Fruit fly (Drosophila melanogaster) whole organism, embryonic: ENCODE results near the gene CG32413.
A peak's percentile ranks its signal among the peaks of the same experiment; 100 is the strongest.

ENCODE experiments used
- Aef1 ChIP-seq: fragments of 200-800 bp; sonication (Bioruptor generic); IDR thresholded peaks from 3 replicates; pipeline ENCODE4 v1.3.6; 2022; ENCODE audit warnings: missing biosample characterization, missing genetic modification characterization
- Atf3 ChIP-seq: fragments of 200-800 bp; sonication (Bioruptor generic); optimal IDR thresholded peaks from 3 replicates; lab custom pipeline; 2016; ENCODE audit warnings: missing biosample characterization, missing genetic modification characterization
- CG10959 ChIP-seq: fragments of 200-800 bp; sonication (Bioruptor generic); IDR thresholded peaks from 2 replicates; pipeline ENCODE4 v1.3.6; 2022; ENCODE audit warnings: missing biosample characterization, missing genetic modification characterization
- CG11085 ChIP-seq: fragments of 200-800 bp; sonication (Bioruptor generic); IDR thresholded peaks from 2 replicates; pipeline ENCODE4 v1.3.6; 2022; ENCODE audit warnings: missing biosample characterization, missing genetic modification characterization
- CG11696 ChIP-seq: fragments of 200-800 bp; sonication (Bioruptor generic); IDR thresholded peaks from 2 replicates; pipeline ENCODE4 v1.3.6; 2022; ENCODE audit warnings: missing biosample characterization, missing genetic modification characterization
- CG12942 ChIP-seq: fragments of 200-800 bp; sonication (Bioruptor generic); optimal IDR thresholded peaks from 3 replicates; lab custom pipeline; 2016; ENCODE audit warnings: missing biosample characterization, missing genetic modification characterization
- CG13287 ChIP-seq: fragments of 200-800 bp; sonication (Bioruptor generic); IDR thresholded peaks from 2 replicates; pipeline ENCODE4 v1.3.6; 2022; ENCODE audit warnings: missing biosample characterization, missing genetic modification characterization; ENCODE audit not compliant: partially characterized antibody
- CG14014 ChIP-seq: fragments of 200-800 bp; sonication (Bioruptor generic); IDR thresholded peaks from 2 replicates; pipeline ENCODE4 v1.3.6; 2022; ENCODE audit warnings: missing biosample characterization, missing genetic modification characterization
- CG14710 ChIP-seq: fragments of 200-800 bp; sonication (Bioruptor generic); optimal IDR thresholded peaks from 3 replicates; lab custom pipeline; 2019; ENCODE audit warnings: missing biosample characterization, mild to moderate bottlenecking, missing genetic modification characterization, moderate library complexity
- CG14965 ChIP-seq: fragments of 200-800 bp; sonication (Bioruptor generic); optimal IDR thresholded peaks from 2 replicates; lab custom pipeline; 2016; ENCODE audit warnings: missing biosample characterization, missing genetic modification characterization, borderline replicate concordance
- CG15011 ChIP-seq: fragments of 200-800 bp; sonication (Bioruptor generic); optimal IDR thresholded peaks from 3 replicates; lab custom pipeline; 2018; ENCODE audit warnings: missing biosample characterization, mild to moderate bottlenecking, missing genetic modification characterization
- CG16815 ChIP-seq: fragments of 200-800 bp; sonication (Bioruptor generic); optimal IDR thresholded peaks from 3 replicates; lab custom pipeline; 2017; ENCODE audit warnings: missing biosample characterization, mild to moderate bottlenecking, missing genetic modification characterization
- CG17186 ChIP-seq: fragments of 200-800 bp; sonication (Bioruptor generic); optimal IDR thresholded peaks from 3 replicates; lab custom pipeline; 2017; ENCODE audit warnings: missing biosample characterization, missing genetic modification reagents, missing genetic modification characterization
- CG2202 ChIP-seq: fragments of 200-800 bp; sonication (Bioruptor generic); optimal IDR thresholded peaks from 2 replicates; lab custom pipeline; 2018; ENCODE audit warnings: missing biosample characterization, mild to moderate bottlenecking, missing genetic modification characterization
- CG3163 ChIP-seq: fragments of 200-800 bp; sonication (Bioruptor generic); optimal IDR thresholded peaks from 3 replicates; lab custom pipeline; 2016; ENCODE audit warnings: missing biosample characterization, missing genetic modification characterization
- CG32532 ChIP-seq: fragments of 200-800 bp; sonication (Bioruptor generic); IDR thresholded peaks from 2 replicates; pipeline ENCODE4 v1.3.6; 2022; ENCODE audit warnings: missing biosample characterization, missing genetic modification characterization
- CG7745 ChIP-seq: fragments of 200-800 bp; sonication (Bioruptor generic); optimal IDR thresholded peaks from 2 replicates; lab custom pipeline; 2018; ENCODE audit warnings: missing biosample characterization, mild to moderate bottlenecking, missing genetic modification characterization, moderate library complexity
- CG7839 ChIP-seq: fragments of 200-800 bp; sonication (Bioruptor generic); optimal IDR thresholded peaks from 3 replicates; lab custom pipeline; 2018; ENCODE audit warnings: missing biosample characterization, mild to moderate bottlenecking, missing genetic modification characterization, moderate library complexity
- CG8359 ChIP-seq: fragments of 200-800 bp; sonication (Bioruptor generic); optimal IDR thresholded peaks from 2 replicates; lab custom pipeline; 2017; ENCODE audit warnings: missing biosample characterization, mild to moderate bottlenecking, missing genetic modification characterization, borderline replicate concordance
- CG9437 ChIP-seq: fragments of 200-800 bp; sonication (Bioruptor generic); optimal IDR thresholded peaks from 2 replicates; lab custom pipeline; 2018; ENCODE audit warnings: missing biosample characterization, mild to moderate bottlenecking, missing genetic modification characterization
- CG9609 ChIP-seq: fragments of 200-800 bp; sonication (Bioruptor generic); optimal IDR thresholded peaks from 3 replicates; lab custom pipeline; 2016; ENCODE audit warnings: missing biosample characterization, missing genetic modification characterization
- D19A ChIP-seq: fragments of 200-800 bp; optimal IDR thresholded peaks from 3 replicates; lab custom pipeline; 2019; ENCODE audit warnings: missing biosample characterization, mild to moderate bottlenecking, missing genetic modification characterization, moderate library complexity
- Dip2 ChIP-seq: fragments of 200-800 bp; sonication (Bioruptor generic); IDR thresholded peaks from 2 replicates; pipeline ENCODE4 v1.3.6; 2022; ENCODE audit warnings: missing biosample characterization, missing genetic modification characterization
- Doc2 ChIP-seq: fragments of 200-800 bp; sonication (Bioruptor generic); IDR thresholded peaks from 2 replicates; pipeline ENCODE4 v1.3.6; 2022; ENCODE audit warnings: missing biosample characterization, missing genetic modification characterization
- Drgx ChIP-seq: fragments of 200-800 bp; sonication (Bioruptor generic); IDR thresholded peaks from 2 replicates; pipeline ENCODE4 v1.3.6; 2022; ENCODE audit warnings: missing biosample characterization, missing genetic modification characterization
- HmgZ ChIP-seq: fragments of 200-800 bp; sonication (Bioruptor generic); optimal IDR thresholded peaks from 2 replicates; lab custom pipeline; 2018; ENCODE audit warnings: missing biosample characterization, mild to moderate bottlenecking, missing genetic modification characterization
- Lhr ChIP-seq: fragments of 200-800 bp; sonication (Bioruptor generic); optimal IDR thresholded peaks from 3 replicates; lab custom pipeline; 2017; ENCODE audit warnings: mild to moderate bottlenecking, missing biosample characterization, missing genetic modification reagents, missing genetic modification characterization
- NC2α ChIP-seq: fragments of 200-800 bp; sonication (Bioruptor generic); optimal IDR thresholded peaks from 2 replicates; lab custom pipeline; 2016; ENCODE audit warnings: missing biosample characterization, missing genetic modification characterization
- Neu2 ChIP-seq: fragments of 200-800 bp; sonication (Bioruptor generic); optimal IDR thresholded peaks from 3 replicates; lab custom pipeline; 2016; ENCODE audit warnings: missing biosample characterization, missing genetic modification characterization, borderline replicate concordance
- Ravus ChIP-seq: fragments of 200-800 bp; sonication (Bioruptor generic); IDR thresholded peaks from 2 replicates; pipeline ENCODE4 v1.3.6; 2022; ENCODE audit warnings: missing biosample characterization, missing genetic modification characterization
- Six4 ChIP-seq: fragments of 200-800 bp; sonication (Bioruptor generic); optimal IDR thresholded peaks from 2 replicates; lab custom pipeline; 2016; ENCODE audit warnings: missing biosample characterization, missing genetic modification characterization
- YL-1 ChIP-seq: fragments of 200-800 bp; sonication (Bioruptor generic); optimal IDR thresholded peaks from 3 replicates; lab custom pipeline; 2017; ENCODE audit warnings: missing biosample characterization, mild to moderate bottlenecking, missing genetic modification characterization
- br ChIP-seq: fragments of >200 bp; optimal IDR thresholded peaks from 2 replicates; lab custom pipeline; 2017
- danr ChIP-seq: fragments of 200-800 bp; sonication (Bioruptor generic); IDR thresholded peaks from 2 replicates; pipeline ENCODE4 v1.3.6; 2022; ENCODE audit warnings: missing biosample characterization, missing genetic modification characterization
- eve ChIP-seq, 2 experiments: fragments of >200 bp; optimal IDR thresholded peaks; 2 replicates each; lab custom pipeline; 2017; ENCODE audit warnings: missing biosample characterization in 2 of 2, missing genetic modification characterization in 2 of 2
- exex ChIP-seq: fragments of 200-800 bp; sonication (Bioruptor generic); optimal IDR thresholded peaks from 4 replicates; lab custom pipeline; 2018; ENCODE audit warnings: missing biosample characterization, mild to moderate bottlenecking, missing genetic modification characterization, moderate library complexity
- gce ChIP-seq: fragments of 200-800 bp; sonication (Bioruptor generic); IDR thresholded peaks from 3 replicates; pipeline ENCODE4 v1.3.6; 2022; ENCODE audit warnings: missing biosample characterization, missing genetic modification characterization
- h ChIP-seq: fragments of >200 bp; optimal IDR thresholded peaks from 2 replicates; lab custom pipeline; 2017
- jigr1 ChIP-seq: fragments of 200-800 bp; sonication (Bioruptor generic); IDR thresholded peaks from 3 replicates; pipeline ENCODE4 v1.3.6; 2022; ENCODE audit warnings: missing biosample characterization, missing genetic modification characterization
- luna ChIP-seq: fragments of 200-800 bp; sonication (Bioruptor generic); optimal IDR thresholded peaks from 2 replicates; lab custom pipeline; 2016; ENCODE audit warnings: missing biosample characterization, missing genetic modification characterization
- nerfin-2 ChIP-seq: fragments of 200-800 bp; sonication (Bioruptor generic); IDR thresholded peaks from 2 replicates; pipeline ENCODE4 v1.3.6; 2022; ENCODE audit warnings: missing biosample characterization, missing genetic modification characterization; ENCODE audit not compliant: partially characterized antibody
- onecut ChIP-seq: fragments of 200-800 bp; sonication (Bioruptor generic); IDR thresholded peaks from 2 replicates; pipeline ENCODE4 v1.3.6; 2022; ENCODE audit warnings: missing biosample characterization, missing genetic modification characterization
- sc ChIP-seq, 3 experiments: fragments of >200 bp in 2 of 3; fragments of 200-800 bp in 1 of 3; sonication (Bioruptor generic) in 1 of 3; optimal IDR thresholded peaks; 2 replicates in 2 of 3; 3 replicates in 1 of 3; lab custom pipeline; 2017; ENCODE audit warnings: mild to moderate bottlenecking in 1 of 3, missing biosample characterization in 1 of 3, missing genetic modification characterization in 1 of 3, missing genetic modification reagents in 1 of 3
- sens ChIP-seq: fragments of 200-800 bp; sonication (Bioruptor generic); peaks from one replicate; lab custom pipeline; 2016; ENCODE audit warnings: missing biosample characterization, missing genetic modification characterization
- sna ChIP-seq: fragments of 200-800 bp; sonication (Bioruptor generic); IDR thresholded peaks from 2 replicates; pipeline ENCODE4 v1.3.6; 2022; ENCODE audit warnings: missing biosample characterization, missing genetic modification characterization; ENCODE audit not compliant: partially characterized antibody
- stwl ChIP-seq: fragments of 200-800 bp; sonication (Bioruptor generic); optimal IDR thresholded peaks from 3 replicates; lab custom pipeline; 2018; ENCODE audit warnings: missing biosample characterization, mild to moderate bottlenecking, missing genetic modification characterization, moderate library complexity
- usp ChIP-seq: fragments of >200 bp; optimal IDR thresholded peaks from 2 replicates; lab custom pipeline; 2017; ENCODE audit warnings: missing biosample characterization, missing genetic modification characterization
- vvl ChIP-seq: fragments of 200-800 bp; sonication (Bioruptor generic); IDR thresholded peaks from 2 replicates; pipeline ENCODE4 v1.3.6; 2022; ENCODE audit warnings: missing biosample characterization, missing genetic modification characterization
- wdn ChIP-seq: fragments of 200-800 bp; sonication (Bioruptor generic); IDR thresholded peaks from 2 replicates; pipeline ENCODE4 v1.3.6; 2022; ENCODE audit warnings: missing biosample characterization, missing genetic modification characterization

Gene CG32413

dm6 chr3L:5926015-5926988 lies 22.4 kb upstream of the CG32413 start (continued):
- no peak for TF ChIP-seq Dip2
- no peak for TF ChIP-seq CG17186 (GFP tag; lab: Kevin White, UChicago)
- no peak for TF ChIP-seq Lhr (GFP tag; lab: Kevin White, UChicago)
- no peak for TF ChIP-seq Aef1 (GFP tag; lab: Robert Waterston, UW)
- no peak for TF ChIP-seq wdn (GFP tag; lab: Robert Waterston, UW)
- no peak for TF ChIP-seq CG15011 (GFP tag; lab: Kevin White, UChicago)
- TF ChIP-seq luna (GFP tag; lab: Kevin White, UChicago), result no peak
- peak; percentile 72 for TF ChIP-seq CG7839 (tag; lab: Kevin White, UChicago)
- peak; percentile 32; the same call in 1 of the 2 replicates for TF ChIP-seq CG14014
- no peak for TF ChIP-seq usp
- no peak for TF ChIP-seq CG14710
- TF ChIP-seq Six4 (GFP tag; lab: Kevin White, UChicago), result peak; percentile 28
- TF ChIP-seq stwl, result no peak
- no peak for TF ChIP-seq Atf3 (GFP tag; lab: Kevin White, UChicago)
- no peak for TF ChIP-seq CG2202 (tag; lab: Kevin White, UChicago)
- no peak for TF ChIP-seq CG13287 (GFP tag; lab: Robert Waterston, UW)
- TF ChIP-seq sens (GFP tag; lab: Kevin White, UChicago), result peak; percentile 85
- peak; percentile 26 for TF ChIP-seq HmgZ (tag; lab: Kevin White, UChicago)
- no peak for TF ChIP-seq eve (GFP tag; optimal IDR thresholded peaks at IDR 0.05; lab: Kevin White, UChicago)
- TF ChIP-seq vvl, result peak; percentile 22; the same call in 1 of the 2 replicates
- peak; percentile 48 for TF ChIP-seq CG12942 (GFP tag; lab: Kevin White, UChicago)
- TF ChIP-seq CG16815 (GFP tag; lab: Kevin White, UChicago), result no peak
- TF ChIP-seq Ravus (GFP tag; lab: Robert Waterston, UW), result no peak
- no peak for TF ChIP-seq NC2α (GFP tag; lab: Kevin White, UChicago)
- no peak for TF ChIP-seq CG7745 (tag; lab: Kevin White, UChicago)
- no peak for TF ChIP-seq sc (optimal IDR thresholded peaks at IDR 0.05; lab: Kevin White, UChicago)
- peak; percentile 36 for TF ChIP-seq sc (GFP tag; optimal IDR thresholded peaks at IDR 0.05; lab: Kevin White, UChicago)
- TF ChIP-seq CG11696 (GFP tag; lab: Robert Waterston, UW), result no peak
- no peak for TF ChIP-seq CG11085 (GFP tag; lab: Robert Waterston, UW)
- TF ChIP-seq CG32532 (GFP tag; lab: Robert Waterston, UW), result no peak
- TF ChIP-seq sna, result 0 out of 2 replicates have a peak, but pooled peaks have one; percentile 33
- TF ChIP-seq gce (GFP tag; lab: Robert Waterston, UW), result peak; percentile 18; the same call in 2 of the 3 replicates
- no peak for TF ChIP-seq h (lab: Kevin White, UChicago)
- TF ChIP-seq exex, result no peak
- peak; percentile 17 for TF ChIP-seq D19A (tag; lab: Kevin White, UChicago)
- no peak for TF ChIP-seq nerfin-2 (GFP tag; lab: Robert Waterston, UW)
- peak; percentile 54 for TF ChIP-seq CG9437 (GFP tag; lab: Kevin White, UChicago)
- TF ChIP-seq danr (GFP tag; lab: Robert Waterston, UW), result no peak
- no peak for TF ChIP-seq CG8359
- TF ChIP-seq onecut (GFP tag; lab: Robert Waterston, UW), result no peak
- no peak for TF ChIP-seq CG3163 (GFP tag; lab: Kevin White, UChicago)
- TF ChIP-seq CG10959 (GFP tag; lab: Robert Waterston, UW), result no peak
- TF ChIP-seq Drgx, result no peak
- TF ChIP-seq YL-1 (GFP tag; lab: Kevin White, UChicago), result no peak
- no peak for TF ChIP-seq Neu2
- no peak for TF ChIP-seq br (lab: Kevin White, UChicago)
- TF ChIP-seq Doc2 (GFP tag; lab: Robert Waterston, UW), result no peak
- TF ChIP-seq jigr1, result no peak
- TF ChIP-seq CG14965, result no peak
- TF ChIP-seq CG9609 (GFP tag; lab: Kevin White, UChicago), result no peak
